Worm (Caenorhabditis elegans): ENCODE measurements around the gene lon-1.

Gene lon-1

ce11 chrIII:5503669-5504068, 29.4 kb downstream of the lon-1 start:
- no peak for TF ChIP-seq elt-1 (tag; optimal IDR thresholded peaks at IDR 0.05)
- TF ChIP-seq elt-3 (tag; optimal IDR thresholded peaks at IDR 0.05): no peak
- TF ChIP-seq daf-12 (tag; optimal IDR thresholded peaks at IDR 0.05): no peak
- no peak for TF ChIP-seq sea-2 (GFP tag; optimal IDR thresholded peaks at IDR 0.05)
- no peak for TF ChIP-seq ztf-11 (tag; optimal IDR thresholded peaks at IDR 0.05)
- TF ChIP-seq nhr-43 (tag; optimal IDR thresholded peaks at IDR 0.05; ENCODE audit: poor library complexity, severe bottlenecking): no peak
- TF ChIP-seq lin-39 (tag; optimal IDR thresholded peaks at IDR 0.05): no peak
- no peak for TF ChIP-seq nhr-11 (tag; optimal IDR thresholded peaks at IDR 0.05)
- no peak for TF ChIP-seq tbx-2 (tag; optimal IDR thresholded peaks at IDR 0.05)
- no peak for TF ChIP-seq nhr-28 (tag; optimal IDR thresholded peaks at IDR 0.05)
- no peak for TF ChIP-seq ceh-82 (tag; optimal IDR thresholded peaks at IDR 0.05)
- no peak for TF ChIP-seq mdl-1 (tag; optimal IDR thresholded peaks at IDR 0.05)
- TF ChIP-seq jun-1 (tag; optimal IDR thresholded peaks at IDR 0.05): no peak
- no peak for TF ChIP-seq ceh-9 (tag; optimal IDR thresholded peaks at IDR 0.05)
- TF ChIP-seq pha-4 (tag; optimal IDR thresholded peaks at IDR 0.05): no peak
- no peak for TF ChIP-seq lin-15B (tag; optimal IDR thresholded peaks at IDR 0.05)
- no peak for TF ChIP-seq eor-1 (tag; optimal IDR thresholded peaks at IDR 0.05)
- no peak for TF ChIP-seq aly-2 (tag; optimal IDR thresholded peaks at IDR 0.05)
- no peak for TF ChIP-seq ZK546.5 (tag; optimal IDR thresholded peaks at IDR 0.05)

- TF ChIP-seq nhr-76 (tag; optimal IDR thresholded peaks at IDR 0.05) (no peak), ceh-82 (tag; optimal IDR thresholded peaks at IDR 0.05) (no peak), mdl-1 (tag; optimal IDR thresholded peaks at IDR 0.05) (no peak), aly-2 (tag; optimal IDR thresholded peaks at IDR 0.05) (no peak), hmg-11 (tag; optimal IDR thresholded peaks at IDR 0.05) (peak; percentile 28), elt-2 (tag; optimal IDR thresholded peaks at IDR 0.05) (peak; percentile 56), nhr-67 (tag; optimal IDR thresholded peaks at IDR 0.05) (no peak), egl-5 (tag; optimal IDR thresholded peaks at IDR 0.05) (peak; percentile 12), ztf-4 (tag; optimal IDR thresholded peaks at IDR 0.05) (peak; percentile 44), fkh-2 (tag; optimal IDR thresholded peaks at IDR 0.05) (no peak), sea-2 (GFP tag; optimal IDR thresholded peaks at IDR 0.05) (no peak), nhr-11 (tag; optimal IDR thresholded peaks at IDR 0.05) (no peak), egl-27 (tag; optimal IDR thresholded peaks at IDR 0.05) (no peak), nhr-12 (tag; optimal IDR thresholded peaks at IDR 0.05) (no peak), pha-4 (tag; optimal IDR thresholded peaks at IDR 0.05) (no peak), ztf-11 (tag; optimal IDR thresholded peaks at IDR 0.05) (no peak), lin-39 (tag; optimal IDR thresholded peaks at IDR 0.05) (peak; percentile 4), skn-1 (tag; optimal IDR thresholded peaks at IDR 0.05) (peak; percentile 15), ama-1 (optimal IDR thresholded peaks at IDR 0.05) (peak; percentile 98), nhr-77 (tag; optimal IDR thresholded peaks at IDR 0.05) (no peak), snpc-4 (tag; optimal IDR thresholded peaks at IDR 0.05) (peak; percentile 56), jun-1 (tag; optimal IDR thresholded peaks at IDR 0.05) (peak; percentile 77), ceh-16 (tag; optimal IDR thresholded peaks at IDR 0.05) (no peak), ceh-28 (tag; optimal IDR thresholded peaks at IDR 0.05) (peak; percentile 56), nfya-1 (tag; optimal IDR thresholded peaks at IDR 0.05; ENCODE audit: insufficient read depth) (peak; percentile 70), unc-39 (tag; optimal IDR thresholded peaks at IDR 0.05) (no peak), R02D3.7 (tag; optimal IDR thresholded peaks at IDR 0.05) (no peak), nhr-28 (tag; optimal IDR thresholded peaks at IDR 0.05) (no peak), elt-1 (tag; optimal IDR thresholded peaks at IDR 0.05) (no peak), daf-12 (tag; optimal IDR thresholded peaks at IDR 0.05) (no peak), eor-1 (tag; optimal IDR thresholded peaks at IDR 0.05) (no peak), mml-1 (tag; optimal IDR thresholded peaks at IDR 0.05) (no peak), tbx-2 (tag; optimal IDR thresholded peaks at IDR 0.05) (no peak), lin-15B (tag; optimal IDR thresholded peaks at IDR 0.05) (peak; percentile 25), unc-62 (GFP tag; optimal IDR thresholded peaks at IDR 0.05) (no peak), fos-1 (tag; optimal IDR thresholded peaks at IDR 0.05) (no peak), lsy-12 (tag; optimal IDR thresholded peaks at IDR 0.05) (peak; percentile 40), ZK546.5 (tag; optimal IDR thresholded peaks at IDR 0.05) (no peak), nhr-43 (tag; optimal IDR thresholded peaks at IDR 0.05; ENCODE audit: poor library complexity, severe bottlenecking) (peak; percentile 28), ceh-9 (tag; optimal IDR thresholded peaks at IDR 0.05) (no peak), elt-3 (tag; optimal IDR thresholded peaks at IDR 0.05) (peak in 1 of 3 experiments; percentile 38), nhr-25 (tag; optimal IDR thresholded peaks at IDR 0.05) (peak; percentile 90), nhr-23 (tag; optimal IDR thresholded peaks at IDR 0.05) (peak; percentile 45), nhr-237 (tag; optimal IDR thresholded peaks at IDR 0.05) (no peak), pqm-1 (tag; optimal IDR thresholded peaks at IDR 0.05) (peak; percentile 34), zag-1 (tag; optimal IDR thresholded peaks at IDR 0.05) (no peak), fkh-10 (GFP tag; optimal IDR thresholded peaks at IDR 0.05) (peak; percentile 29)
Observed at ce11 chrIII:5504164-5504563, 29.9 kb downstream of the lon-1 start.

Measured in whole organism, L3 larva.